Worm (Caenorhabditis elegans) whole organism, L2 larva: ENCODE results near the gene C35D10.7.

Experiments used
- C34F6.9 ChIP-seq: fragments of 150-350 bp; optimal IDR thresholded peaks from 2 replicates; lab custom pipeline; 2014; ENCODE audit warnings: missing biosample characterization, missing genetic modification characterization
- R02D3.7 ChIP-seq: fragments of 150-350 bp; optimal IDR thresholded peaks from 2 replicates; lab custom pipeline; 2014; ENCODE audit warnings: missing biosample characterization, missing genetic modification characterization
- Y55F3AM.14 ChIP-seq: fragments of 200-800 bp; sonication (Bioruptor generic); optimal IDR thresholded peaks from 2 replicates; lab custom pipeline; 2018; ENCODE audit warnings: mild to moderate bottlenecking, missing genetic modification characterization, missing compliant biosample characterization
- ZK546.5 ChIP-seq: sonication (generic microtip); optimal IDR thresholded peaks from 2 replicates; lab custom pipeline; 2017; ENCODE audit warnings: missing biosample characterization, missing genetic modification characterization
- ama-1 ChIP-seq: fragments of 150-350 bp; optimal IDR thresholded peaks from 2 replicates; lab custom pipeline; 2018; ENCODE audit warnings: inconsistent platforms
- blmp-1 ChIP-seq: sonication (generic microtip); optimal IDR thresholded peaks from 2 replicates; lab custom pipeline; 2017; ENCODE audit warnings: missing genetic modification characterization, mild to moderate bottlenecking, missing compliant biosample characterization, antibody characterized with exemption, moderate library complexity; ENCODE audit not compliant: insufficient read depth
- ceh-16 ChIP-seq: fragments of 150-350 bp; optimal IDR thresholded peaks from 2 replicates; lab custom pipeline; 2014; ENCODE audit warnings: missing biosample characterization, missing genetic modification characterization
- ceh-82 ChIP-seq: fragments of 150-350 bp; optimal IDR thresholded peaks from 2 replicates; lab custom pipeline; 2014; ENCODE audit warnings: missing biosample characterization, missing genetic modification characterization
- crh-2 ChIP-seq: sonication (generic microtip); optimal IDR thresholded peaks from 2 replicates; lab custom pipeline; 2017; ENCODE audit warnings: missing biosample characterization, missing genetic modification characterization
- egl-27 ChIP-seq: sonication (generic microtip); optimal IDR thresholded peaks from 3 replicates; lab custom pipeline; 2017; ENCODE audit warnings: missing biosample characterization, missing genetic modification reagents, missing genetic modification characterization
- elt-3 ChIP-seq: sonication (generic microtip); optimal IDR thresholded peaks from 2 replicates; lab custom pipeline; 2017; ENCODE audit warnings: missing biosample characterization, missing genetic modification characterization
- gmeb-1 ChIP-seq: fragments of 150-350 bp; optimal IDR thresholded peaks from 2 replicates; lab custom pipeline; 2014; ENCODE audit warnings: missing biosample characterization, missing genetic modification characterization
- lin-39 ChIP-seq: fragments of 150-350 bp; optimal IDR thresholded peaks from 2 replicates; lab custom pipeline; 2014; ENCODE audit warnings: missing biosample characterization, missing genetic modification reagents, missing genetic modification characterization
- lsy-2 ChIP-seq, 2 experiments: fragments of 150-350 bp in 1 of 2; sonication (generic microtip) in 1 of 2; optimal IDR thresholded peaks; 2 replicates each; lab custom pipeline; 2014 to 2017; ENCODE audit warnings: missing biosample characterization in 2 of 2, missing genetic modification characterization in 2 of 2
- mab-5 ChIP-seq: fragments of 150-350 bp; optimal IDR thresholded peaks from 2 replicates; lab custom pipeline; 2014; ENCODE audit warnings: missing biosample characterization, missing genetic modification characterization
- mbf-1 ChIP-seq: sonication (generic microtip); optimal IDR thresholded peaks from 2 replicates; lab custom pipeline; 2017; ENCODE audit warnings: missing biosample characterization, missing genetic modification characterization
- nhr-10 ChIP-seq: sonication (generic microtip); optimal IDR thresholded peaks from 2 replicates; lab custom pipeline; 2017; ENCODE audit warnings: missing biosample characterization, missing genetic modification characterization
- nhr-11 ChIP-seq: fragments of 150-350 bp; optimal IDR thresholded peaks from 2 replicates; lab custom pipeline; 2014; ENCODE audit warnings: missing biosample characterization, missing genetic modification characterization
- nhr-12 ChIP-seq: fragments of 150-350 bp; optimal IDR thresholded peaks from 2 replicates; lab custom pipeline; 2014; ENCODE audit warnings: missing biosample characterization, missing genetic modification characterization
- nhr-129 ChIP-seq: fragments of 150-350 bp; optimal IDR thresholded peaks from 2 replicates; lab custom pipeline; 2014; ENCODE audit warnings: missing biosample characterization, missing genetic modification characterization
- nhr-21 ChIP-seq: fragments of 150-350 bp; optimal IDR thresholded peaks from 2 replicates; lab custom pipeline; 2014; ENCODE audit warnings: missing biosample characterization, missing genetic modification characterization
- nhr-237 ChIP-seq: fragments of 150-350 bp; optimal IDR thresholded peaks from 2 replicates; lab custom pipeline; 2014; ENCODE audit warnings: missing biosample characterization, missing genetic modification characterization
- nhr-6 ChIP-seq: fragments of 150-350 bp; optimal IDR thresholded peaks from 2 replicates; lab custom pipeline; 2014; ENCODE audit warnings: missing biosample characterization, missing genetic modification characterization
- nhr-77 ChIP-seq: fragments of 150-350 bp; optimal IDR thresholded peaks from 2 replicates; lab custom pipeline; 2014; ENCODE audit warnings: missing biosample characterization, missing genetic modification characterization
- peb-1 ChIP-seq: fragments of 150-350 bp; optimal IDR thresholded peaks from 2 replicates; lab custom pipeline; 2014; ENCODE audit warnings: missing biosample characterization, missing genetic modification characterization
- sem-4 ChIP-seq: fragments of 150-350 bp; optimal IDR thresholded peaks from 2 replicates; lab custom pipeline; 2014; ENCODE audit warnings: missing biosample characterization, missing genetic modification reagents, missing genetic modification characterization
- skn-1 ChIP-seq: sonication (generic microtip); optimal IDR thresholded peaks from 2 replicates; lab custom pipeline; 2017; ENCODE audit warnings: missing biosample characterization, missing genetic modification characterization
- sma-3 ChIP-seq: sonication (generic microtip); optimal IDR thresholded peaks from 2 replicates; lab custom pipeline; 2016; ENCODE audit warnings: missing genetic modification reagents, missing genetic modification characterization, missing compliant biosample characterization
- sma-9 ChIP-seq, 2 experiments: fragments of 150-350 bp in 1 of 2; sonication (generic microtip) in 1 of 2; optimal IDR thresholded peaks; 2 replicates each; lab custom pipeline; 2014 to 2016; ENCODE audit warnings: missing genetic modification characterization in 2 of 2, mild to moderate bottlenecking in 1 of 2, missing biosample characterization in 1 of 2, missing compliant biosample characterization in 1 of 2, missing genetic modification reagents in 1 of 2, moderate library complexity in 1 of 2
- snpc-4 ChIP-seq: fragments of 150-350 bp; optimal IDR thresholded peaks from 2 replicates; lab custom pipeline; 2014; ENCODE audit warnings: missing biosample characterization, missing genetic modification characterization
- unc-39 ChIP-seq: fragments of 150-350 bp; optimal IDR thresholded peaks from 2 replicates; lab custom pipeline; 2014; ENCODE audit warnings: missing biosample characterization, missing genetic modification characterization
- unc-55 ChIP-seq: fragments of 150-350 bp; sonication (generic microtip); optimal IDR thresholded peaks from 3 replicates; lab custom pipeline; 2014; ENCODE audit warnings: missing biosample characterization, missing genetic modification reagents, missing genetic modification characterization
- unc-62 ChIP-seq: fragments of 150-350 bp; optimal IDR thresholded peaks from 2 replicates; lab custom pipeline; 2014; ENCODE audit warnings: missing biosample characterization, missing genetic modification reagents, missing genetic modification characterization
- zag-1 ChIP-seq: fragments of 150-350 bp; optimal IDR thresholded peaks from 2 replicates; lab custom pipeline; 2014; ENCODE audit warnings: missing biosample characterization, missing genetic modification characterization
- ztf-1 ChIP-seq: fragments of 200-800 bp; sonication (Bioruptor generic); conservative IDR thresholded peaks from 2 replicates; pipeline ENCODE4 v1.3.6; 2022; ENCODE audit warnings: missing genetic modification characterization, missing compliant biosample characterization
- ztf-11 ChIP-seq: sonication (generic microtip); optimal IDR thresholded peaks from 2 replicates; lab custom pipeline; 2017; ENCODE audit warnings: missing biosample characterization, missing genetic modification characterization
- ztf-4 ChIP-seq: fragments of 150-350 bp; optimal IDR thresholded peaks from 2 replicates; lab custom pipeline; 2014; ENCODE audit warnings: missing biosample characterization, missing genetic modification characterization

Gene C35D10.7

ce11 chrIII:4861744-4862401 lies 5.9 kb downstream of the C35D10.7 start, which contains the start of the genes C35D10.10 and C35D10.5:
C35D10.10 (minus strand) TSS chrIII:4861794.
C35D10.5 (plus strand) TSS chrIII:4862351.
- TF ChIP-seq C34F6.9 (tag; lab: Kevin White, UChicago) (no peak), unc-55 (GFP tag; lab: Kevin White, UChicago) (peak; percentile 33), snpc-4 (tag; lab: Kevin White, UChicago) (no peak), sma-9 (GFP tag; optimal IDR thresholded peaks at IDR 0.05; lab: Kevin White, UChicago) (no peak), sma-9 (tag; optimal IDR thresholded peaks at IDR 0.05; lab: Kevin White, UChicago) (no peak), skn-1 (tag; lab: Kevin White, UChicago) (no peak)

- no peak for TF ChIP-seq C34F6.9 (tag; lab: Kevin White, UChicago)
- TF ChIP-seq skn-1 (tag; lab: Kevin White, UChicago) = no peak
- TF ChIP-seq crh-2 (tag; lab: Kevin White, UChicago) = no peak
- TF ChIP-seq snpc-4 (tag; lab: Kevin White, UChicago) = no peak
- no peak for TF ChIP-seq nhr-11
- TF ChIP-seq nhr-6 (tag; lab: Kevin White, UChicago) = no peak
- TF ChIP-seq ztf-4 = no peak
- TF ChIP-seq nhr-129 (tag; lab: Kevin White, UChicago) = no peak
- TF ChIP-seq ceh-16 = no peak
- TF ChIP-seq nhr-12 (tag; lab: Kevin White, UChicago) = no peak
- no peak for TF ChIP-seq gmeb-1
- no peak for TF ChIP-seq nhr-237 (tag; lab: Kevin White, UChicago)
- no peak for TF ChIP-seq ceh-82 (tag; lab: Kevin White, UChicago)
- TF ChIP-seq, all 48 proteins: peak for 0
Measured at ce11 chrIII:4863127-4863526, 7.1 kb downstream of the C35D10.7 start, which contains the start of gene coq-8. coq-8 (plus strand) TSS chrIII:4863427.

ce11 chrIII:4866762-4867161 lies 10.8 kb downstream of the C35D10.7 start, which contains the start of gene C35D10.17:
C35D10.17 (plus strand) TSS chrIII:4867062.
- no peak for TF ChIP-seq C34F6.9 (tag; lab: Kevin White, UChicago)
- no peak for TF ChIP-seq nhr-21 (tag; lab: Kevin White, UChicago)
- TF ChIP-seq nhr-129 (tag; lab: Kevin White, UChicago) = no peak
- TF ChIP-seq ztf-1 (GFP tag; lab: Robert Waterston, UW) = no peak
- no peak for TF ChIP-seq unc-55 (GFP tag; lab: Kevin White, UChicago)
- no peak for TF ChIP-seq R02D3.7
- TF ChIP-seq mab-5 (tag; lab: Kevin White, UChicago) = no peak
- no peak for TF ChIP-seq lsy-2 (tag; optimal IDR thresholded peaks at IDR 0.05; lab: Kevin White, UChicago)
- TF ChIP-seq zag-1 (tag; lab: Kevin White, UChicago) = no peak

ce11 chrIII:4868643-4869042 lies 12.7 kb downstream of the C35D10.7 start, which contains the start of the genes msd-4 and C35D10.3:
msd-4 (minus strand) TSS chrIII:4868743.
C35D10.3 (plus strand) TSS chrIII:4868921.
- TF ChIP-seq ama-1 (no peak), C34F6.9 (tag; lab: Kevin White, UChicago) (no peak), peb-1 (tag; lab: Kevin White, UChicago) (no peak), nhr-10 (no peak), unc-39 (tag; lab: Kevin White, UChicago) (no peak), skn-1 (tag; lab: Kevin White, UChicago) (no peak), nhr-12 (tag; lab: Kevin White, UChicago) (no peak), zag-1 (tag; lab: Kevin White, UChicago) (no peak), elt-3 (tag; lab: Kevin White, UChicago) (no peak), ztf-11 (tag; lab: Kevin White, UChicago) (no peak), snpc-4 (tag; lab: Kevin White, UChicago) (no peak), nhr-21 (tag; lab: Kevin White, UChicago) (no peak), nhr-129 (tag; lab: Kevin White, UChicago) (no peak), sem-4 (tag; lab: Kevin White, UChicago) (no peak), sma-3 (GFP tag; lab: Kevin White, UChicago) (no peak), lin-39 (tag; lab: Kevin White, UChicago) (no peak)

ce11 chrIII:4870478-4870877 lies 14.5 kb downstream of the C35D10.7 start, which contains the start of gene gipc-1:
gipc-1 (plus strand) TSS chrIII:4870778.
- TF ChIP-seq nhr-77 = no peak
- TF ChIP-seq nhr-6 (tag; lab: Kevin White, UChicago) = no peak
- TF ChIP-seq unc-62 = no peak
- no peak for TF ChIP-seq ZK546.5 (tag; lab: Kevin White, UChicago)
- no peak for TF ChIP-seq snpc-4 (tag; lab: Kevin White, UChicago)
- no peak for TF ChIP-seq blmp-1 (tag; lab: Kevin White, UChicago)
- TF ChIP-seq Y55F3AM.14 (GFP tag; lab: Kevin White, UChicago) = no peak
- TF ChIP-seq lin-39 (tag; lab: Kevin White, UChicago) = no peak
- TF ChIP-seq ztf-4 = no peak
- TF ChIP-seq gmeb-1 = no peak
- TF ChIP-seq mbf-1 = no peak
- TF ChIP-seq lsy-2 (tag; optimal IDR thresholded peaks at IDR 0.05; lab: Kevin White, UChicago) = no peak
- TF ChIP-seq egl-27 (tag; lab: Kevin White, UChicago) = no peak
